Worm (Caenorhabditis elegans): ENCODE results near the gene mec-18.

ce11 chrX:4279294-4279782 lies 5.3 kb upstream of the mec-18 start, which contains the start of the genes twk-28 and ets-9:
- TF ChIP-seq tra-4 (tag; optimal IDR thresholded peaks at IDR 0.05) (no peak), ama-1 (optimal IDR thresholded peaks at IDR 0.05) (no peak), aly-1 (tag; optimal IDR thresholded peaks at IDR 0.05) (no peak), scrt-1 (GFP tag; IDR thresholded peaks at IDR 0.05) (no peak), hmg-4 (GFP tag; optimal IDR thresholded peaks at IDR 0.05) (no peak), tbx-37 (GFP tag; conservative IDR thresholded peaks at IDR 0.05) (no peak), hmbx-1 (tag; optimal IDR thresholded peaks at IDR 0.05) (no peak), F13C5.2 (tag; optimal IDR thresholded peaks at IDR 0.05) (no peak), ceh-13 (GFP tag; optimal IDR thresholded peaks at IDR 0.05) (no peak)
